Worm (Caenorhabditis elegans) whole organism, mixed stage, embryonic: ENCODE data around the gene K09B3.1.

Experiments used
- blmp-1 ChIP-seq: fragments of 150-350 bp; optimal IDR thresholded peaks from 2 replicates; lab custom pipeline; 2014; ENCODE audit warnings: missing biosample characterization, missing genetic modification characterization
- lin-13 ChIP-seq: fragments of 150-350 bp; optimal IDR thresholded peaks from 2 replicates; lab custom pipeline; 2014; ENCODE audit warnings: missing biosample characterization, missing genetic modification characterization
- nhr-237 ChIP-seq: fragments of 150-350 bp; optimal IDR thresholded peaks from 2 replicates; lab custom pipeline; 2014; ENCODE audit warnings: missing biosample characterization, missing genetic modification characterization
- nhr-76 ChIP-seq: sonication (generic microtip); optimal IDR thresholded peaks from 2 replicates; lab custom pipeline; 2017; ENCODE audit warnings: missing biosample characterization, missing genetic modification characterization
- sptf-1 ChIP-seq: sonication (generic microtip); optimal IDR thresholded peaks from 2 replicates; lab custom pipeline; 2017; ENCODE audit warnings: mild to moderate bottlenecking, missing genetic modification characterization, moderate library complexity, missing compliant biosample characterization
- unc-39 ChIP-seq: fragments of 150-350 bp; optimal IDR thresholded peaks from 2 replicates; lab custom pipeline; 2014; ENCODE audit warnings: missing biosample characterization, missing genetic modification characterization

DNA sequence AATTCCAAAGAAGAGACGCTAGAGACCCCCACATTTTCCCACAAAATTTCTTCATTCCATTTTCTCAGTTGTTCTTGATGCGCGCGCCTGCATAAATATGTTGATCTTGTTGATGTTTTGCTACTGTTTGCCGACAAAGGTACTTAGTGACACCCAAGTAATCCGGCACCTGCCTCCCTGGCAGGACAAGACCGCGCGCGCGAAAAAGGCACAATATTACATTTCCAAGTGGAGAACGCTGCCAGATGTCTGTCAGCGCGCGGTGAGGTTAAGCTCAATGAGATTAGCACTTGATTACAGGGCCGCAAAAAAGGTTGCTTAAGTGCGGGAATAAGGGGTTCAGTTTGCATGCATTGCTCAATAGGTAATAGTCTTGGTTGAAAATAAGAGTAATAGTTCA lies 47.1 kb downstream of the K09B3.1 start:
- no peak for TF ChIP-seq nhr-237 (tag; lab: Kevin White, UChicago)
- no peak for TF ChIP-seq lin-13
- TF ChIP-seq nhr-76 = no peak
- TF ChIP-seq sptf-1 (tag; lab: Kevin White, UChicago) = no peak
- no peak for TF ChIP-seq blmp-1 (tag; lab: Kevin White, UChicago)
- TF ChIP-seq unc-39 (tag; lab: Kevin White, UChicago) = no peak
